Fruit fly (Drosophila melanogaster) whole organism, wandering third instar larva: Measurements from ENCODE around the gene Cyp313a1.

Experiments used
- CG32264 ChIP-seq: fragments of 200-800 bp; sonication (Bioruptor generic); optimal IDR thresholded peaks from 2 replicates; lab custom pipeline; 2016; ENCODE audit warnings: missing biosample characterization, missing genetic modification characterization
- Dfd ChIP-seq: fragments of >200 bp; optimal IDR thresholded peaks from 2 replicates; lab custom pipeline; 2017; ENCODE audit warnings: missing biosample characterization, missing genetic modification characterization
- GATAd ChIP-seq: sonication (Bioruptor generic); optimal IDR thresholded peaks from 2 replicates; lab custom pipeline; 2016; ENCODE audit warnings: missing biosample characterization, missing genetic modification characterization
- HLH106 ChIP-seq: fragments of 200-800 bp; optimal IDR thresholded peaks from 3 replicates; lab custom pipeline; 2019; ENCODE audit warnings: missing biosample characterization, mild to moderate bottlenecking, missing genetic modification characterization, moderate library complexity
- Hnf4 ChIP-seq: fragments of 200-800 bp; sonication (Bioruptor generic); optimal IDR thresholded peaks from 2 replicates; lab custom pipeline; 2016; ENCODE audit warnings: missing biosample characterization, mild to moderate bottlenecking, missing genetic modification characterization
- Hr83 ChIP-seq: fragments of 200-300 bp; sonication (Bioruptor generic); optimal IDR thresholded peaks from 2 replicates; lab custom pipeline; 2016; ENCODE audit warnings: missing biosample characterization, mild to moderate bottlenecking, missing genetic modification characterization, moderate library complexity; ENCODE audit not compliant: poor library complexity, severe bottlenecking
- Jra ChIP-seq: sonication (Bioruptor generic); optimal IDR thresholded peaks from 2 replicates; lab custom pipeline; 2016; ENCODE audit warnings: missing biosample characterization, missing genetic modification characterization
- Mio ChIP-seq: sonication (Bioruptor generic); optimal IDR thresholded peaks from 2 replicates; lab custom pipeline; 2016; ENCODE audit warnings: missing biosample characterization, missing genetic modification characterization
- Myc ChIP-seq: fragments of >200 bp; optimal IDR thresholded peaks from 2 replicates; lab custom pipeline; 2017
- N ChIP-seq: fragments of >200 bp; optimal IDR thresholded peaks from 2 replicates; lab custom pipeline; 2018; ENCODE audit warnings: missing biosample characterization, missing external identifiers, missing genetic modification characterization
- OdsH ChIP-seq: fragments of 200-800 bp; sonication (Bioruptor generic); optimal IDR thresholded peaks from 2 replicates; lab custom pipeline; 2016; ENCODE audit warnings: missing biosample characterization, mild to moderate bottlenecking, missing genetic modification characterization
- Rel ChIP-seq, 2 experiments: fragments of 200-800 bp; sonication (Bioruptor generic) in 1 of 2; optimal IDR thresholded peaks; 2 replicates in 1 of 2; 3 replicates in 1 of 2; lab custom pipeline; 2016 to 2019; ENCODE audit warnings: mild to moderate bottlenecking in 2 of 2, missing biosample characterization in 2 of 2, missing genetic modification characterization in 2 of 2, moderate library complexity in 1 of 2
- Sp1 ChIP-seq: fragments of 200-800 bp; sonication (Bioruptor generic); optimal IDR thresholded peaks from 3 replicates; lab custom pipeline; 2019; ENCODE audit warnings: missing biosample characterization, mild to moderate bottlenecking, missing genetic modification characterization, moderate library complexity
- Vsx2 ChIP-seq: fragments of 200-300, 225-300 bp; sonication (Bioruptor generic); optimal IDR thresholded peaks from 2 replicates; lab custom pipeline; 2018; ENCODE audit warnings: missing biosample characterization, missing genetic modification characterization; ENCODE audit not compliant: partially characterized antibody
- br ChIP-seq: fragments of 200-800 bp; sonication (Bioruptor generic); optimal IDR thresholded peaks from 2 replicates; lab custom pipeline; 2016; ENCODE audit warnings: missing biosample characterization, missing genetic modification characterization
- brk ChIP-seq: fragments of 200-800 bp; sonication (Bioruptor generic); optimal IDR thresholded peaks from 2 replicates; lab custom pipeline; 2016; ENCODE audit warnings: missing biosample characterization, mild to moderate bottlenecking, missing genetic modification characterization
- dmrt93B ChIP-seq: fragments of 200-800 bp; sonication (Bioruptor generic); optimal IDR thresholded peaks from 2 replicates; lab custom pipeline; 2018; ENCODE audit warnings: missing biosample characterization, mild to moderate bottlenecking, missing genetic modification characterization
- ey ChIP-seq: fragments of 200-800 bp; sonication (Bioruptor generic); optimal IDR thresholded peaks from 2 replicates; lab custom pipeline; 2016; ENCODE audit warnings: missing biosample characterization, missing genetic modification characterization
- foxo ChIP-seq, 2 experiments: fragments of 200-800 bp; sonication (Bioruptor generic); optimal IDR thresholded peaks; 2 replicates in 1 of 2; 3 replicates in 1 of 2; lab custom pipeline; 2016 to 2017; ENCODE audit warnings: missing biosample characterization in 2 of 2, missing genetic modification characterization in 2 of 2
- fru ChIP-seq: fragments of 200-800 bp; sonication (Bioruptor generic); optimal IDR thresholded peaks from 3 replicates; lab custom pipeline; 2016; ENCODE audit warnings: missing biosample characterization, mild to moderate bottlenecking, missing genetic modification characterization
- h ChIP-seq: fragments of 200-800 bp; sonication (Bioruptor generic); optimal IDR thresholded peaks from 3 replicates; lab custom pipeline; 2016; ENCODE audit warnings: missing biosample characterization, mild to moderate bottlenecking, missing genetic modification characterization
- jim ChIP-seq: fragments of 175-275, 200-325 bp; sonication (Bioruptor generic); optimal IDR thresholded peaks from 2 replicates; lab custom pipeline; 2016; ENCODE audit warnings: missing biosample characterization, mild to moderate bottlenecking, missing genetic modification characterization
- lola ChIP-seq: fragments of >200 bp; optimal IDR thresholded peaks from 2 replicates; lab custom pipeline; 2017; ENCODE audit warnings: missing biosample characterization, missing genetic modification characterization
- pan ChIP-seq: fragments of >200 bp; optimal IDR thresholded peaks from 2 replicates; lab custom pipeline; 2017
- psq ChIP-seq: fragments of 200-800 bp; sonication (Bioruptor generic); optimal IDR thresholded peaks from 3 replicates; lab custom pipeline; 2017; ENCODE audit warnings: missing biosample characterization, mild to moderate bottlenecking, missing genetic modification characterization, moderate library complexity
- rgr ChIP-seq: fragments of 200-800 bp; sonication (Bioruptor generic); optimal IDR thresholded peaks from 3 replicates; lab custom pipeline; 2016; ENCODE audit warnings: missing biosample characterization, mild to moderate bottlenecking, missing genetic modification characterization
- sage ChIP-seq: fragments of 200-800 bp; sonication (Bioruptor generic); optimal IDR thresholded peaks from 2 replicates; lab custom pipeline; 2016; ENCODE audit warnings: missing biosample characterization, mild to moderate bottlenecking, missing genetic modification characterization
- tai ChIP-seq: sonication (Bioruptor generic); optimal IDR thresholded peaks from 2 replicates; lab custom pipeline; 2016; ENCODE audit warnings: missing biosample characterization, missing genetic modification characterization
- usp ChIP-seq: fragments of >200 bp; optimal IDR thresholded peaks from 2 replicates; lab custom pipeline; 2017; ENCODE audit warnings: missing biosample characterization, missing genetic modification characterization
- woc ChIP-seq: sonication (Bioruptor generic); optimal IDR thresholded peaks from 2 replicates; lab custom pipeline; 2016; ENCODE audit warnings: missing biosample characterization, mild to moderate bottlenecking, missing genetic modification characterization

Gene Cyp313a1

DNA sequence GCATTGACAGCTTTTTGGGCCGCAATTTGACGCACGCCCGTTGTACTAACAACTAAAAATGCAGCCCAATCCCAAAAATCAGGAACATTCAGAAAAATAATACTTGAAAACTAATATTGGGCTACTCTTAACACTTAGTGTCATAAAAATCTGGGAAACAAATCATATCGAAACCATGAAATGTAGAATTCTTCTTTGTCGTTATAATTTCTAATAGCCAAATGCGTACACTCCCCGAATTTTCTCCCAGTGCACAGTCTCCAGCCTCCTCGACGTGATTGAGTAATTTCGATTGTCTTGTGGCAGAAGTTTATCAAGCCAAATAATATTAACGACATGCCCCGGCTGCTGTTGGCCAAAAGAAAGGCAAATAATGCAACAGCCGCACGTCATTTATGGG lies 26.9 kb upstream of the Cyp313a1 start:
- TF ChIP-seq dmrt93B (GFP tag; lab: Kevin White, UChicago) (peak; percentile 21), fru (peak; percentile 27), OdsH (GFP tag; lab: Kevin White, UChicago) (peak; percentile 19), tai (GFP tag; lab: Kevin White, UChicago) (no peak), foxo (GFP tag; optimal IDR thresholded peaks at IDR 0.05; lab: Kevin White, UChicago) (peak in 1 of 2 experiments; percentile 42), Sp1 (GFP tag; lab: Kevin White, UChicago) (peak; percentile 3), Mio (GFP tag; lab: Kevin White, UChicago) (no peak), rgr (GFP tag; lab: Kevin White, UChicago) (peak; percentile 2), br (peak; percentile 22), GATAd (no peak), Hnf4 (GFP tag; lab: Kevin White, UChicago) (peak; percentile 0), Hr83 (GFP tag; lab: Kevin White, UChicago) (no peak), Myc (no peak), N (GFP tag; lab: Kevin White, UChicago) (no peak), Dfd (no peak), HLH106 (tag; lab: Kevin White, UChicago) (peak; percentile 29), h (GFP tag; lab: Kevin White, UChicago) (peak; percentile 32), brk (GFP tag; lab: Kevin White, UChicago) (no peak), lola (GFP tag; lab: Kevin White, UChicago) (no peak), Vsx2 (GFP tag; lab: Kevin White, UChicago) (no peak), psq (GFP tag; lab: Kevin White, UChicago) (no peak), Jra (GFP tag; lab: Kevin White, UChicago) (no peak)
- TF ChIP-seq, all 38 proteins: peak for 10

DNA sequence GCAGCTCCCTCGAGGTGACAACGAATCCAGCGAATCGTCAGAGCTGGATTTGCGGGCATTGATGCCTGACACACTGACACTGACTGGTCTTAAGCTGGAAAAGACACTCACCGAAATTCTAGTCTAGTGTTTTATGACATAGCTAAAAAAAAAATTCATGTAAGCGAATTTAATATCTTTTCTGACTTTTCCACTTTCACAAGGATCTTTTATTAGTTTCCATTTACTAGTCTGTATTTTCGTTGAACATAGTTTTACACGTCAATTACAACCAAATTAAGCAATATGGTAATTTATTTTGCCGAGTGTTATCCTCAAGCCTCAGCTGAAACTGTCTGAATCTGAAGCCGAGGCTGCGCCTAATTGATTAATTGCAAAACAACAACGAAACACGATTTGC lies 24.5 kb upstream of the Cyp313a1 start:
- peak; percentile 40 for TF ChIP-seq br
- TF ChIP-seq brk (GFP tag; lab: Kevin White, UChicago), result no peak
- TF ChIP-seq jim (GFP tag; lab: Kevin White, UChicago), result no peak
- TF ChIP-seq GATAd, result no peak
- peak; percentile 15 for TF ChIP-seq h (GFP tag; lab: Kevin White, UChicago)
- TF ChIP-seq Dfd, result no peak
- peak; percentile 45 for TF ChIP-seq rgr (GFP tag; lab: Kevin White, UChicago)
- TF ChIP-seq ey, result peak; percentile 26
- TF ChIP-seq fru, result peak; percentile 57
- TF ChIP-seq usp (GFP tag; lab: Kevin White, UChicago), result no peak
- TF ChIP-seq foxo (GFP tag; optimal IDR thresholded peaks at IDR 0.05; lab: Kevin White, UChicago), result peak in 1 of 2 experiments; percentile 4
- peak; percentile 8 for TF ChIP-seq HLH106 (tag; lab: Kevin White, UChicago)
- no peak for TF ChIP-seq N (GFP tag; lab: Kevin White, UChicago)
- TF ChIP-seq Rel (GFP tag; optimal IDR thresholded peaks at IDR 0.05; lab: Kevin White, UChicago), result no peak
- no peak for TF ChIP-seq Rel (tag; optimal IDR thresholded peaks at IDR 0.05; lab: Kevin White, UChicago)
- no peak for TF ChIP-seq pan (lab: Kevin White, UChicago)
- TF ChIP-seq sage (GFP tag; lab: Kevin White, UChicago), result no peak
- no peak for TF ChIP-seq CG32264 (GFP tag; lab: Kevin White, UChicago)
- peak; percentile 4 for TF ChIP-seq woc (GFP tag; lab: Kevin White, UChicago)
- TF ChIP-seq OdsH (GFP tag; lab: Kevin White, UChicago), result peak; percentile 4
- no peak for TF ChIP-seq psq (GFP tag; lab: Kevin White, UChicago)
- TF ChIP-seq tai (GFP tag; lab: Kevin White, UChicago), result no peak

DNA sequence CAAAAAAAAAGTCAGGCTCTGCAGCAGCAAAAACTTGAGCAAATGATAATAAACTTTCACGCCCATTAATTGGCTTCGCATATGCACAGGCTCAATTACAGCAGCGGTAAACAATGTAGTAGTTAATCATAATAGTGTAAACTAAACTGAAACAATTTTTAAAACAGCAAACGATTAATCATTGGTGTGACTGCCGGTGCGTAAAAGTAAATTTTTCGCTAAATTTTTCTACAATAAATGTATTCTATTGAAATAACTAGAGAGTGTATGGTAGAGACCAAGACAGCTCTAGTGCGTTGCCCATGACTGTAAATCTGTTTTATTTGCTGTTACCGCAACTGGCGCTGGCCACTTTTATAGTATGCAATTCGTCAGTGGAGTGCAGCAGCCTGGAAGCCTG lies 22.8 kb upstream of the Cyp313a1 start:
- no peak for TF ChIP-seq Myc
- TF ChIP-seq ey, result peak; percentile 58
- no peak for TF ChIP-seq dmrt93B (GFP tag; lab: Kevin White, UChicago)
- TF ChIP-seq rgr (GFP tag; lab: Kevin White, UChicago), result peak; percentile 48
- TF ChIP-seq fru, result peak; percentile 52
- TF ChIP-seq HLH106 (tag; lab: Kevin White, UChicago), result peak; percentile 35
- TF ChIP-seq Sp1 (GFP tag; lab: Kevin White, UChicago), result peak; percentile 45
- TF ChIP-seq br, result peak; percentile 38
- TF ChIP-seq N (GFP tag; lab: Kevin White, UChicago), result no peak
- peak; percentile 55 for TF ChIP-seq OdsH (GFP tag; lab: Kevin White, UChicago)
- peak; percentile 42 for TF ChIP-seq woc (GFP tag; lab: Kevin White, UChicago)
- no peak for TF ChIP-seq jim (GFP tag; lab: Kevin White, UChicago)
- TF ChIP-seq h (GFP tag; lab: Kevin White, UChicago), result peak; percentile 40
- peak in 1 of 2 experiments; percentile 42 for TF ChIP-seq foxo (GFP tag; optimal IDR thresholded peaks at IDR 0.05; lab: Kevin White, UChicago)
- peak; percentile 28 for TF ChIP-seq Hnf4 (GFP tag; lab: Kevin White, UChicago)

DNA sequence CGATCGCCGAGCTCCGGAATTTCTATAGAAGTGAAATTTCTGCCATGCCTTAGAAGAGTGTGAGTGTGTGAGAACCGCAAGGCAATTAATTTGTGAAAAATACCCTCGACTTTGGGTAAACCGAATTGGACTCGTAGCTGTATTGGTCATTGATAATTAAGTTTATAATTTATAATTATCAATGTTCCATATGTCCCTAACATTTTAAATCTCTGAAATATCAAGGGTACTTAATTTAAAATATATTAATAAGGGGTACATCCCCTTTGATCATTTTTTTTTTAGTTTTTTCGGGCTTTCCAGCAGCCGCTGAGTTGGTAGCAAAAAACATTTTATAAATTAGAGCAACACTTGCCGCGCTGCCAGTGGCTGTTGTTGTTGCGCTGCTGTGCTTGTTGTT lies 15.7 kb upstream of the Cyp313a1 start:
- TF ChIP-seq h (GFP tag; lab: Kevin White, UChicago) (no peak), pan (lab: Kevin White, UChicago) (no peak), sage (GFP tag; lab: Kevin White, UChicago) (no peak), N (GFP tag; lab: Kevin White, UChicago) (no peak)
